6 worm cellular contexts compared by ENCODE assay signal in the genomic region with DNA sequence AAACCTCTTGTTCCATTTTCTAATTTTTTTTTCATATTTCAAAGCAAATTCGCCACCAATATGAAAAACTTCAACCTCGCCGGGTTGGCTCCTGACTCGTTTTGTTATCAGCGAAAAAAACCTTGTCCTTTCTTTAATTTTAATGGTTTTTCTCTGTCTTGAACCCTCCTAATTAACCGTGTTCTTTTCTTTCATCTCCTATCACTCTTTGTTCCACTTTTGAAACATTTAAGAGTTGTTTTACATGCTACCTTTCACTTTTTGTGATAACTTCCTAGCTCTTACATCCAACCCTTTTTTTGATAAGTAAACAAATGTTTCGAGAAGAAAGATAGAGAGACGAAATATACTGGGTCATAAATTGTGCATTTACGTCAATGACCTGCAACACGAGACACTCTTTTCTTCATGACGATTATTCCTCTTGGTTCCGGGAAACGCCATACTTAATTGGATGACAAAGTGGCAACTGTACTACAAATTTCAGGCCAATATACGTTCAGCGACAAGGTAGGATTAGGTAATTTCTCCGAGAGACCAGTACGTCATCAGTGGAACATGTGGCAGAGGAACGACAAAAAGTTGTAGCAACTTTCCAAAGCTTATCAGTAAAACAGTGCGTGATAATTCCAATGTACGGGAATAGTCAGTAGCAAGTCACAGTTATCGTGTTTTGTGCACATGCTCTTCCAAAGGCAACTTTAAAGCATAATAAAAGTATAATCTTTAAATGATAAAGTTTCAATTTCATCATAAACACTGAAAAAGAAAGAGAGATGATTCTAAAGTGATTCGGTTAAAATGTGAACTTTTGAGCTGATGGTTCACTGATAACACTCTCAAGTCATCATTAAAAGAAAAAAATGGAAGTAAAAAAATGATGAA.
TF ChIP-seq lines count a peak whose summit lies in the region.

No protein-coding gene starts in this region.

TF ChIP-seq in whole organism, L1 larva, 84 proteins besides CTCF, POLR2A, EP300 and RAD21:
- TF ChIP-seq unc-130 (tag; optimal IDR thresholded peaks at IDR 0.05; lab: Kevin White, UChicago) (no peak), elt-2 (tag; optimal IDR thresholded peaks at IDR 0.05; lab: Kevin White, UChicago) (peak; percentile 98), nhr-71 (tag; optimal IDR thresholded peaks at IDR 0.05; lab: Kevin White, UChicago) (peak; percentile 43)
TF ChIP-seq in whole organism, L1 larva: peak in this region for 2.

TF ChIP-seq in whole organism, L2 larva, 48 proteins besides CTCF, POLR2A, EP300 and RAD21:
- no peak for TF ChIP-seq lin-13 (GFP tag; optimal IDR thresholded peaks at IDR 0.05; lab: Kevin White, UChicago)
- TF ChIP-seq egl-27 (tag; optimal IDR thresholded peaks at IDR 0.05; lab: Kevin White, UChicago) = no peak
- no peak for TF ChIP-seq R02D3.7 (tag; optimal IDR thresholded peaks at IDR 0.05; lab: Kevin White, UChicago)
- TF ChIP-seq mdl-1 (tag; optimal IDR thresholded peaks at IDR 0.05; lab: Kevin White, UChicago) = no peak
- TF ChIP-seq zag-1 (tag; optimal IDR thresholded peaks at IDR 0.05; lab: Kevin White, UChicago) = no peak
- no peak for TF ChIP-seq dmd-4 (tag; optimal IDR thresholded peaks at IDR 0.05; lab: Kevin White, UChicago)
- TF ChIP-seq elt-1 (tag; optimal IDR thresholded peaks at IDR 0.05; lab: Kevin White, UChicago) = no peak
- no peak for TF ChIP-seq sem-4 (tag; optimal IDR thresholded peaks at IDR 0.05; lab: Kevin White, UChicago)
- peak; percentile 68 for TF ChIP-seq fos-1 (tag; optimal IDR thresholded peaks at IDR 0.05; lab: Kevin White, UChicago)
- TF ChIP-seq F13H6.1 (tag; optimal IDR thresholded peaks at IDR 0.05; lab: Kevin White, UChicago) = peak; percentile 2
- no peak for TF ChIP-seq unc-55 (GFP tag; optimal IDR thresholded peaks at IDR 0.05; lab: Kevin White, UChicago)
- no peak for TF ChIP-seq skn-1 (tag; optimal IDR thresholded peaks at IDR 0.05; lab: Kevin White, UChicago)
- TF ChIP-seq mab-5 (tag; optimal IDR thresholded peaks at IDR 0.05; lab: Kevin White, UChicago) = no peak
- TF ChIP-seq sma-9 (GFP tag; optimal IDR thresholded peaks at IDR 0.05; lab: Kevin White, UChicago) = peak; percentile 51
- no peak for TF ChIP-seq sma-9 (tag; optimal IDR thresholded peaks at IDR 0.05; lab: Kevin White, UChicago)

TF ChIP-seq in whole organism, L3 larva, 47 proteins besides CTCF, POLR2A, EP300 and RAD21:
- TF ChIP-seq pha-4 (tag; optimal IDR thresholded peaks at IDR 0.05; lab: Kevin White, UChicago) = peak; percentile 62
- TF ChIP-seq lsy-12 (tag; optimal IDR thresholded peaks at IDR 0.05; lab: Kevin White, UChicago) = no peak
- TF ChIP-seq nhr-43 (tag; optimal IDR thresholded peaks at IDR 0.05; lab: Kevin White, UChicago; ENCODE audit: poor library complexity, severe bottlenecking) = no peak
- TF ChIP-seq elt-2 (tag; optimal IDR thresholded peaks at IDR 0.05; lab: Kevin White, UChicago) = peak; percentile 99
- TF ChIP-seq pqm-1 (tag; optimal IDR thresholded peaks at IDR 0.05; lab: Kevin White, UChicago) = peak; percentile 87
- TF ChIP-seq fos-1 (tag; optimal IDR thresholded peaks at IDR 0.05; lab: Kevin White, UChicago) = peak; percentile 6

TF ChIP-seq in whole organism, L4 larva, 104 proteins besides CTCF, POLR2A, EP300 and RAD21 (continues in another document):
- TF ChIP-seq fos-1 (tag; optimal IDR thresholded peaks at IDR 0.05; lab: Kevin White, UChicago) (no peak), nhr-48 (tag; optimal IDR thresholded peaks at IDR 0.05; lab: Kevin White, UChicago) (peak; percentile 56), lin-15B (tag; optimal IDR thresholded peaks at IDR 0.05; lab: Kevin White, UChicago) (no peak), spr-1 (tag; optimal IDR thresholded peaks at IDR 0.05; lab: Kevin White, UChicago) (no peak), Y75B8A.6 (GFP tag; IDR thresholded peaks at IDR 0.05; lab: Robert Waterston, UW) (no peak), daf-16 (GFP tag; optimal IDR thresholded peaks at IDR 0.05; lab: Kevin White, UChicago) (no peak), daf-16 (tag; optimal IDR thresholded peaks at IDR 0.05; lab: Kevin White, UChicago) (peak; percentile 77), hif-1 (tag; optimal IDR thresholded peaks at IDR 0.05; lab: Kevin White, UChicago) (peak in 1 of 2 experiments; percentile 10), mdl-1 (tag; optimal IDR thresholded peaks at IDR 0.05; lab: Kevin White, UChicago) (peak in 1 of 2 experiments; percentile 18), pqm-1 (tag; optimal IDR thresholded peaks at IDR 0.05; lab: Kevin White, UChicago) (peak; percentile 86), dve-1 (tag; optimal IDR thresholded peaks at IDR 0.05; lab: Kevin White, UChicago; ENCODE audit: insufficient read depth) (peak; percentile 82), T20F7.1 (GFP tag; optimal IDR thresholded peaks at IDR 0.05; lab: Kevin White, UChicago) (peak; percentile 5), mxl-3 (GFP tag; optimal IDR thresholded peaks at IDR 0.05; lab: Kevin White, UChicago) (peak; percentile 29), hlh-30 (tag; optimal IDR thresholded peaks at IDR 0.05; lab: Kevin White, UChicago; ENCODE audit: insufficient read depth) (no peak), php-3 (GFP tag; IDR thresholded peaks at IDR 0.05; lab: Robert Waterston, UW) (peak; percentile 92), pha-4 (GFP tag; IDR thresholded peaks at IDR 0.05; lab: Robert Waterston, UW) (0 out of 2 replicates have a peak, but pooled peaks have one; percentile 28), pha-4 (tag; optimal IDR thresholded peaks at IDR 0.05; lab: Kevin White, UChicago) (no peak), ZK337.2 (GFP tag; IDR thresholded peaks at IDR 0.05; lab: Robert Waterston, UW) (no peak), aly-2 (tag; optimal IDR thresholded peaks at IDR 0.05; lab: Kevin White, UChicago) (no peak)

TF ChIP-seq in whole organism, late embryonic, 69 proteins besides CTCF, POLR2A, EP300 and RAD21:
- TF ChIP-seq elt-2 (tag; optimal IDR thresholded peaks at IDR 0.05; lab: Kevin White, UChicago) (peak; percentile 83), nhr-232 (tag; optimal IDR thresholded peaks at IDR 0.05; lab: Kevin White, UChicago) (no peak), lim-6 (tag; optimal IDR thresholded peaks at IDR 0.05; lab: Kevin White, UChicago) (no peak)

TF ChIP-seq in whole organism, young adult, 124 proteins besides CTCF, POLR2A, EP300 and RAD21:
- no peak for TF ChIP-seq K11D2.4 (GFP tag; IDR thresholded peaks at IDR 0.05; lab: Robert Waterston, UW)
- no peak for TF ChIP-seq Y79H2A.3 (GFP tag; conservative IDR thresholded peaks at IDR 0.05; lab: Robert Waterston, UW)
- TF ChIP-seq hmg-20 (GFP tag; IDR thresholded peaks at IDR 0.05; lab: Robert Waterston, UW) = no peak
- peak in 1 of 2 experiments; percentile 8 for TF ChIP-seq let-607 (tag; optimal IDR thresholded peaks at IDR 0.05; lab: Kevin White, UChicago)
- TF ChIP-seq bed-2 (GFP tag; IDR thresholded peaks at IDR 0.05; lab: Robert Waterston, UW) = no peak
- peak; percentile 71 for TF ChIP-seq nhr-80 (tag; optimal IDR thresholded peaks at IDR 0.05; lab: Kevin White, UChicago)
- 0 out of 2 replicates have a peak, but pooled peaks have one; percentile 51 for TF ChIP-seq cebp-1 (GFP tag; IDR thresholded peaks at IDR 0.05; lab: Robert Waterston, UW)
- peak; percentile 30 for TF ChIP-seq cebp-1 (tag; optimal IDR thresholded peaks at IDR 0.05; lab: Kevin White, UChicago)
- no peak for TF ChIP-seq tlf-1 (GFP tag; optimal IDR thresholded peaks at IDR 0.05; lab: Kevin White, UChicago)
- no peak for TF ChIP-seq efl-1 (GFP tag; optimal IDR thresholded peaks at IDR 0.05; lab: Kevin White, UChicago)
- TF ChIP-seq K12H6.12 (tag; optimal IDR thresholded peaks at IDR 0.05; lab: Kevin White, UChicago) = no peak
- TF ChIP-seq F57C9.4 (tag; optimal IDR thresholded peaks at IDR 0.05; lab: Kevin White, UChicago) = no peak
- peak; percentile 77 for TF ChIP-seq atf-7 (tag; optimal IDR thresholded peaks at IDR 0.05; lab: Kevin White, UChicago)
- peak; percentile 8 for TF ChIP-seq tbp1 (GFP tag; optimal IDR thresholded peaks at IDR 0.05; lab: Kevin White, UChicago)
- 0 out of 2 replicates have a peak, but pooled peaks have one; percentile 9 for TF ChIP-seq hmg-1.2 (GFP tag; IDR thresholded peaks at IDR 0.05; lab: Robert Waterston, UW)
- TF ChIP-seq rcor-1 (GFP tag; IDR thresholded peaks at IDR 0.05; lab: Robert Waterston, UW) = no peak
- TF ChIP-seq ztf-22 (GFP tag; optimal IDR thresholded peaks at IDR 0.05; lab: Kevin White, UChicago) = peak; percentile 83
- no peak for TF ChIP-seq snpc-1.1 (tag; optimal IDR thresholded peaks at IDR 0.05; lab: Kevin White, UChicago; ENCODE audit: insufficient read depth)
- TF ChIP-seq hlh-26 (GFP tag; conservative IDR thresholded peaks at IDR 0.05; lab: Robert Waterston, UW) = no peak
- TF ChIP-seq F37B4.10 (GFP tag; IDR thresholded peaks at IDR 0.05; lab: Robert Waterston, UW) = no peak
- no peak for TF ChIP-seq Y56A3A.18 (GFP tag; IDR thresholded peaks at IDR 0.05; lab: Robert Waterston, UW)
